Worm (Caenorhabditis elegans) whole organism, L1 larva: ENCODE results near the gene F29B9.5.

Source experiments
- egl-27 ChIP-seq, 2 experiments: fragments of 150-350 bp in 1 of 2; sonication (generic microtip); optimal IDR thresholded peaks; 3 replicates each; lab custom pipeline; 2017 to 2018; ENCODE audit warnings: missing biosample characterization in 2 of 2, missing genetic modification characterization in 2 of 2, missing genetic modification reagents in 2 of 2
- fkh-10 ChIP-seq: sonication (generic microtip); optimal IDR thresholded peaks from 2 replicates; lab custom pipeline; 2017; ENCODE audit warnings: missing biosample characterization, missing genetic modification reagents, missing genetic modification characterization
- lin-13 ChIP-seq: fragments of 150-350 bp; optimal IDR thresholded peaks from 2 replicates; lab custom pipeline; 2014; ENCODE audit warnings: missing biosample characterization, missing genetic modification reagents, missing genetic modification characterization
- lin-15B ChIP-seq: fragments of 150-350 bp; sonication (generic microtip); optimal IDR thresholded peaks from 3 replicates; lab custom pipeline; 2014; ENCODE audit warnings: missing biosample characterization, missing genetic modification characterization
- lin-39 ChIP-seq: fragments of 150-350 bp; optimal IDR thresholded peaks from 2 replicates; lab custom pipeline; 2014; ENCODE audit warnings: missing biosample characterization, missing genetic modification reagents, missing genetic modification characterization
- lir-3 ChIP-seq: sonication (generic microtip); optimal IDR thresholded peaks from 2 replicates; lab custom pipeline; 2016; ENCODE audit warnings: mild to moderate bottlenecking, missing genetic modification characterization, moderate library complexity, missing compliant biosample characterization; ENCODE audit not compliant: poor library complexity
- mab-9 ChIP-seq: fragments of 200-800 bp; sonication (Bioruptor generic); IDR thresholded peaks from 2 replicates; pipeline ENCODE4 v1.3.6; 2022; ENCODE audit warnings: missing genetic modification reagents, missing genetic modification characterization, missing compliant biosample characterization
- mdl-1 ChIP-seq, 2 experiments: fragments of 150-350 bp; optimal IDR thresholded peaks; 2 replicates each; lab custom pipeline; 2014 to 2017; ENCODE audit warnings: missing biosample characterization in 2 of 2, missing genetic modification characterization in 2 of 2, inconsistent platforms in 1 of 2
- nhr-11 ChIP-seq: fragments of 150-350 bp; optimal IDR thresholded peaks from 2 replicates; lab custom pipeline; 2014; ENCODE audit warnings: missing biosample characterization, missing genetic modification characterization
- nhr-28 ChIP-seq: fragments of 150-350 bp; optimal IDR thresholded peaks from 2 replicates; lab custom pipeline; 2014; ENCODE audit warnings: missing biosample characterization, missing genetic modification characterization
- pag-3 ChIP-seq: sonication (generic microtip); optimal IDR thresholded peaks from 2 replicates; lab custom pipeline; 2017; ENCODE audit warnings: missing genetic modification characterization, mild to moderate bottlenecking, missing compliant biosample characterization, antibody characterized with exemption, borderline replicate concordance; ENCODE audit not compliant: insufficient read depth
- skn-1 ChIP-seq: fragments of 150-350 bp; optimal IDR thresholded peaks from 2 replicates; lab custom pipeline; 2014; ENCODE audit warnings: missing biosample characterization, missing genetic modification characterization
- zag-1 ChIP-seq: fragments of 150-350 bp; optimal IDR thresholded peaks from 2 replicates; lab custom pipeline; 2014; ENCODE audit warnings: missing biosample characterization, missing genetic modification characterization
- ztf-4 ChIP-seq: fragments of 150-350 bp; optimal IDR thresholded peaks from 2 replicates; lab custom pipeline; 2014; ENCODE audit warnings: missing biosample characterization, missing genetic modification characterization

- TF ChIP-seq skn-1 (tag; lab: Kevin White, UChicago): peak; percentile 79
- peak in 1 of 2 experiments; percentile 15 for TF ChIP-seq egl-27 (tag; optimal IDR thresholded peaks at IDR 0.05; lab: Kevin White, UChicago)
- peak; percentile 80 for TF ChIP-seq nhr-11 (tag; lab: Kevin White, UChicago)
- peak; percentile 49 for TF ChIP-seq zag-1 (tag; lab: Kevin White, UChicago)
- peak; percentile 85 for TF ChIP-seq fkh-10 (GFP tag; lab: Kevin White, UChicago)
- TF ChIP-seq mab-9 (GFP tag; lab: Robert Waterston, UW): peak; percentile 78
- TF ChIP-seq lin-15B (tag; lab: Kevin White, UChicago): peak; percentile 79
- peak in 1 of 2 experiments; percentile 72 for TF ChIP-seq mdl-1 (tag; optimal IDR thresholded peaks at IDR 0.05; lab: Kevin White, UChicago)
- TF ChIP-seq nhr-28: no peak
- TF ChIP-seq ztf-4 (tag; lab: Kevin White, UChicago): peak; percentile 79
- peak; percentile 86 for TF ChIP-seq lin-13 (GFP tag; lab: Kevin White, UChicago)
- peak; percentile 91 for TF ChIP-seq lir-3 (tag; lab: Kevin White, UChicago)
- TF ChIP-seq pag-3 (tag; lab: Kevin White, UChicago): no peak
- peak; percentile 73 for TF ChIP-seq lin-39
Measured at ce11 chrIV:4660151-4661041, 8.2 kb downstream of the F29B9.5 start, which contains the start of the genes F29B9.11 and jmjd-1.2.
